Fruit fly (Drosophila melanogaster) whole organism, wandering third instar larva: ENCODE data around the gene CG17906.

Experiments used
- Abd-B ChIP-seq: fragments of >200 bp; optimal IDR thresholded peaks from 2 replicates; lab custom pipeline; 2017; ENCODE audit warnings: missing biosample characterization, missing genetic modification characterization
- CG32264 ChIP-seq: fragments of 200-800 bp; sonication (Bioruptor generic); optimal IDR thresholded peaks from 2 replicates; lab custom pipeline; 2016; ENCODE audit warnings: missing biosample characterization, missing genetic modification characterization
- CrebA ChIP-seq: fragments of 200-800 bp; sonication (Bioruptor generic); optimal IDR thresholded peaks from 2 replicates; lab custom pipeline; 2016; ENCODE audit warnings: missing biosample characterization, mild to moderate bottlenecking, missing genetic modification characterization, borderline replicate concordance
- Dfd ChIP-seq: fragments of >200 bp; optimal IDR thresholded peaks from 2 replicates; lab custom pipeline; 2017; ENCODE audit warnings: missing biosample characterization, missing genetic modification characterization
- Dif ChIP-seq: fragments of 200-275, 200-300 bp; sonication (Bioruptor generic); optimal IDR thresholded peaks from 2 replicates; lab custom pipeline; 2018; ENCODE audit warnings: missing biosample characterization, missing genetic modification characterization; ENCODE audit not compliant: partially characterized antibody
- GATAd ChIP-seq: sonication (Bioruptor generic); optimal IDR thresholded peaks from 2 replicates; lab custom pipeline; 2016; ENCODE audit warnings: missing biosample characterization, missing genetic modification characterization
- HLH106 ChIP-seq: fragments of 200-800 bp; optimal IDR thresholded peaks from 3 replicates; lab custom pipeline; 2019; ENCODE audit warnings: missing biosample characterization, mild to moderate bottlenecking, missing genetic modification characterization, moderate library complexity
- Hnf4 ChIP-seq: fragments of 200-800 bp; sonication (Bioruptor generic); optimal IDR thresholded peaks from 2 replicates; lab custom pipeline; 2016; ENCODE audit warnings: missing biosample characterization, mild to moderate bottlenecking, missing genetic modification characterization
- Jra ChIP-seq: sonication (Bioruptor generic); optimal IDR thresholded peaks from 2 replicates; lab custom pipeline; 2016; ENCODE audit warnings: missing biosample characterization, missing genetic modification characterization
- Myc ChIP-seq: fragments of >200 bp; optimal IDR thresholded peaks from 2 replicates; lab custom pipeline; 2017
- N ChIP-seq: fragments of >200 bp; optimal IDR thresholded peaks from 2 replicates; lab custom pipeline; 2018; ENCODE audit warnings: missing biosample characterization, missing external identifiers, missing genetic modification characterization
- Rel ChIP-seq, 2 experiments: fragments of 200-800 bp; sonication (Bioruptor generic) in 1 of 2; optimal IDR thresholded peaks; 2 replicates in 1 of 2; 3 replicates in 1 of 2; lab custom pipeline; 2016 to 2019; ENCODE audit warnings: mild to moderate bottlenecking in 2 of 2, missing biosample characterization in 2 of 2, missing genetic modification characterization in 2 of 2, moderate library complexity in 1 of 2
- Vsx2 ChIP-seq: fragments of 200-300, 225-300 bp; sonication (Bioruptor generic); optimal IDR thresholded peaks from 2 replicates; lab custom pipeline; 2018; ENCODE audit warnings: missing biosample characterization, missing genetic modification characterization; ENCODE audit not compliant: partially characterized antibody
- br ChIP-seq: fragments of 200-800 bp; sonication (Bioruptor generic); optimal IDR thresholded peaks from 2 replicates; lab custom pipeline; 2016; ENCODE audit warnings: missing biosample characterization, missing genetic modification characterization
- brk ChIP-seq: fragments of 200-800 bp; sonication (Bioruptor generic); optimal IDR thresholded peaks from 2 replicates; lab custom pipeline; 2016; ENCODE audit warnings: missing biosample characterization, mild to moderate bottlenecking, missing genetic modification characterization
- dl ChIP-seq, 2 experiments: fragments of 175-275, 200-275 bp in 1 of 2; fragments of 200-275 bp in 1 of 2; sonication (Bioruptor generic); optimal IDR thresholded peaks; lab custom pipeline; 2018; ENCODE audit warnings: mild to moderate bottlenecking in 2 of 2, missing biosample characterization in 2 of 2, missing genetic modification characterization in 2 of 2, moderate library complexity in 2 of 2; ENCODE audit not compliant: partially characterized antibody in 2 of 2, insufficient read depth in 1 of 2
- dmrt93B ChIP-seq: fragments of 200-800 bp; sonication (Bioruptor generic); optimal IDR thresholded peaks from 2 replicates; lab custom pipeline; 2018; ENCODE audit warnings: missing biosample characterization, mild to moderate bottlenecking, missing genetic modification characterization
- dsf ChIP-seq: sonication (Bioruptor generic); optimal IDR thresholded peaks from 2 replicates; lab custom pipeline; 2016; ENCODE audit warnings: missing biosample characterization, missing genetic modification characterization, borderline replicate concordance
- foxo ChIP-seq, 2 experiments: fragments of 200-800 bp; sonication (Bioruptor generic); optimal IDR thresholded peaks; 2 replicates in 1 of 2; 3 replicates in 1 of 2; lab custom pipeline; 2016 to 2017; ENCODE audit warnings: missing biosample characterization in 2 of 2, missing genetic modification characterization in 2 of 2
- jim ChIP-seq: fragments of 175-275, 200-325 bp; sonication (Bioruptor generic); optimal IDR thresholded peaks from 2 replicates; lab custom pipeline; 2016; ENCODE audit warnings: missing biosample characterization, mild to moderate bottlenecking, missing genetic modification characterization
- lola ChIP-seq: fragments of >200 bp; optimal IDR thresholded peaks from 2 replicates; lab custom pipeline; 2017; ENCODE audit warnings: missing biosample characterization, missing genetic modification characterization
- psq ChIP-seq: fragments of 200-800 bp; sonication (Bioruptor generic); optimal IDR thresholded peaks from 3 replicates; lab custom pipeline; 2017; ENCODE audit warnings: missing biosample characterization, mild to moderate bottlenecking, missing genetic modification characterization, moderate library complexity
- rgr ChIP-seq: fragments of 200-800 bp; sonication (Bioruptor generic); optimal IDR thresholded peaks from 3 replicates; lab custom pipeline; 2016; ENCODE audit warnings: missing biosample characterization, mild to moderate bottlenecking, missing genetic modification characterization
- sage ChIP-seq: fragments of 200-800 bp; sonication (Bioruptor generic); optimal IDR thresholded peaks from 2 replicates; lab custom pipeline; 2016; ENCODE audit warnings: missing biosample characterization, mild to moderate bottlenecking, missing genetic modification characterization
- sv ChIP-seq: fragments of 200-800 bp; sonication (Bioruptor generic); optimal IDR thresholded peaks from 3 replicates; lab custom pipeline; 2016; ENCODE audit warnings: missing biosample characterization, missing genetic modification characterization
- tai ChIP-seq: sonication (Bioruptor generic); optimal IDR thresholded peaks from 2 replicates; lab custom pipeline; 2016; ENCODE audit warnings: missing biosample characterization, missing genetic modification characterization
- usp ChIP-seq: fragments of >200 bp; optimal IDR thresholded peaks from 2 replicates; lab custom pipeline; 2017; ENCODE audit warnings: missing biosample characterization, missing genetic modification characterization
- woc ChIP-seq: sonication (Bioruptor generic); optimal IDR thresholded peaks from 2 replicates; lab custom pipeline; 2016; ENCODE audit warnings: missing biosample characterization, mild to moderate bottlenecking, missing genetic modification characterization

CG17906 gene

dm6 chr2L:9019438-9019837 is 25.2 kb downstream of the CG17906 start:
- no peak for TF ChIP-seq dl (GFP tag; optimal IDR thresholded peaks at IDR 0.05; lab: Kevin White, UChicago; ENCODE audit: insufficient read depth in 1 of 2, partially characterized antibody in 2 of 2)
- no peak for TF ChIP-seq sage
- no peak for TF ChIP-seq Dif (GFP tag; lab: Kevin White, UChicago)
- TF ChIP-seq sv (GFP tag; lab: Kevin White, UChicago): no peak
- no peak for TF ChIP-seq dsf
- TF ChIP-seq Jra (GFP tag; lab: Kevin White, UChicago): no peak
- no peak for TF ChIP-seq Vsx2 (GFP tag; lab: Kevin White, UChicago)
- TF ChIP-seq br (GFP tag; lab: Kevin White, UChicago): no peak
- TF ChIP-seq jim (GFP tag; lab: Kevin White, UChicago): no peak
- no peak for TF ChIP-seq Abd-B (GFP tag; lab: Kevin White, UChicago)
- no peak for TF ChIP-seq woc (GFP tag; lab: Kevin White, UChicago)
- TF ChIP-seq GATAd (GFP tag; lab: Kevin White, UChicago): no peak
- TF ChIP-seq Hnf4: no peak
- no peak for TF ChIP-seq lola (GFP tag; lab: Kevin White, UChicago)
- no peak for TF ChIP-seq usp (GFP tag; lab: Kevin White, UChicago)
- no peak for TF ChIP-seq Myc (lab: Kevin White, UChicago)
- no peak for TF ChIP-seq tai (GFP tag; lab: Kevin White, UChicago)

dm6 chr2L:9026157-9026556 is 32.0 kb downstream of the CG17906 start:
- TF ChIP-seq Hnf4: no peak
- TF ChIP-seq GATAd (GFP tag; lab: Kevin White, UChicago): no peak
- no peak for TF ChIP-seq HLH106 (tag; lab: Kevin White, UChicago)
- TF ChIP-seq CrebA (GFP tag; lab: Kevin White, UChicago): no peak
- TF ChIP-seq usp (GFP tag; lab: Kevin White, UChicago): no peak
- no peak for TF ChIP-seq br (GFP tag; lab: Kevin White, UChicago)
- no peak for TF ChIP-seq woc (GFP tag; lab: Kevin White, UChicago)
- no peak for TF ChIP-seq dmrt93B
- no peak for TF ChIP-seq tai (GFP tag; lab: Kevin White, UChicago)
- TF ChIP-seq Dif (GFP tag; lab: Kevin White, UChicago): no peak
- TF ChIP-seq Abd-B (GFP tag; lab: Kevin White, UChicago): no peak
- TF ChIP-seq Dfd (GFP tag; lab: Kevin White, UChicago): no peak
- no peak for TF ChIP-seq sage
- TF ChIP-seq psq: no peak
- no peak for TF ChIP-seq rgr
- no peak for TF ChIP-seq sv (GFP tag; lab: Kevin White, UChicago)
- no peak for TF ChIP-seq Jra (GFP tag; lab: Kevin White, UChicago)

dm6 chr2L:9031736-9032135 is 37.5 kb downstream of the CG17906 start, which contains the start of gene CG9582:
TSS of gene CG9582 (minus strand) at chr2L:9031836.
- TF ChIP-seq brk (GFP tag; lab: Kevin White, UChicago): no peak
- TF ChIP-seq Jra (GFP tag; lab: Kevin White, UChicago): no peak
- no peak for TF ChIP-seq woc (GFP tag; lab: Kevin White, UChicago)
- no peak for TF ChIP-seq N (GFP tag; lab: Kevin White, UChicago)
- no peak for TF ChIP-seq br (GFP tag; lab: Kevin White, UChicago)
- TF ChIP-seq dsf: no peak
- TF ChIP-seq lola (GFP tag; lab: Kevin White, UChicago): no peak
- TF ChIP-seq CG32264 (GFP tag; lab: Kevin White, UChicago): no peak
- no peak for TF ChIP-seq Dif (GFP tag; lab: Kevin White, UChicago)
- no peak for TF ChIP-seq dl (GFP tag; optimal IDR thresholded peaks at IDR 0.05; lab: Kevin White, UChicago; ENCODE audit: insufficient read depth in 1 of 2, partially characterized antibody in 2 of 2)
- no peak for TF ChIP-seq GATAd (GFP tag; lab: Kevin White, UChicago)
- TF ChIP-seq sage: no peak
- no peak for TF ChIP-seq rgr
- no peak for TF ChIP-seq psq
- TF ChIP-seq foxo (GFP tag; optimal IDR thresholded peaks at IDR 0.05; lab: Kevin White, UChicago): no peak
- no peak for TF ChIP-seq Rel (GFP tag; optimal IDR thresholded peaks at IDR 0.05; lab: Kevin White, UChicago)
- TF ChIP-seq Rel (tag; optimal IDR thresholded peaks at IDR 0.05; lab: Kevin White, UChicago): no peak
- no peak for TF ChIP-seq tai (GFP tag; lab: Kevin White, UChicago)
- no peak for TF ChIP-seq Vsx2 (GFP tag; lab: Kevin White, UChicago)
